Fruit fly (Drosophila melanogaster) whole organism, prepupa: ENCODE data around the gene stwl.

Experiments used
- Blimp-1 ChIP-seq: fragments of 200-800 bp; sonication (Bioruptor generic); optimal IDR thresholded peaks from 3 replicates; lab custom pipeline; 2017; ENCODE audit warnings: missing biosample characterization, missing genetic modification characterization, mild to moderate bottlenecking, moderate library complexity, missing genetic modification reagents
- CG10669 ChIP-seq: fragments of 200-800 bp; sonication (Bioruptor generic); optimal IDR thresholded peaks from 3 replicates; lab custom pipeline; 2018; ENCODE audit warnings: missing biosample characterization, mild to moderate bottlenecking, missing genetic modification characterization, moderate library complexity
- CG11294 ChIP-seq: fragments of 200-800 bp; sonication (Bioruptor generic); IDR thresholded peaks from 2 replicates; pipeline ENCODE4 v1.3.6; 2022; ENCODE audit warnings: missing biosample characterization, missing genetic modification characterization
- CG11762 ChIP-seq: fragments of 200-800 bp; sonication (Bioruptor generic); optimal IDR thresholded peaks from 3 replicates; lab custom pipeline; 2016; ENCODE audit warnings: missing biosample characterization, missing genetic modification characterization; ENCODE audit not compliant: insufficient read depth
- CG11902 ChIP-seq: fragments of 200-800 bp; sonication (Bioruptor generic); optimal IDR thresholded peaks from 3 replicates; lab custom pipeline; 2016; ENCODE audit warnings: missing biosample characterization, missing genetic modification characterization
- CG1621 ChIP-seq: fragments of 200-800 bp; sonication (Bioruptor generic); optimal IDR thresholded peaks from 3 replicates; lab custom pipeline; 2018; ENCODE audit warnings: missing biosample characterization, mild to moderate bottlenecking, missing genetic modification characterization
- CG31627 ChIP-seq: fragments of 200-800 bp; sonication (Bioruptor generic); optimal IDR thresholded peaks from 3 replicates; lab custom pipeline; 2016; ENCODE audit warnings: missing biosample characterization, missing genetic modification characterization
- CG32006 ChIP-seq: fragments of 200-800 bp; sonication (Bioruptor generic); optimal IDR thresholded peaks from 3 replicates; lab custom pipeline; 2017; ENCODE audit warnings: missing biosample characterization, mild to moderate bottlenecking, missing genetic modification characterization
- CG34406 ChIP-seq: fragments of 200-800 bp; sonication (Bioruptor generic); optimal IDR thresholded peaks from 3 replicates; lab custom pipeline; 2016; ENCODE audit warnings: missing biosample characterization, missing genetic modification characterization
- CG3919 ChIP-seq: fragments of 200-800 bp; sonication (Bioruptor generic); optimal IDR thresholded peaks from 3 replicates; lab custom pipeline; 2016; ENCODE audit warnings: missing biosample characterization, missing genetic modification characterization
- CG4318 ChIP-seq: fragments of 200-800 bp; sonication (Bioruptor generic); optimal IDR thresholded peaks from 3 replicates; lab custom pipeline; 2017; ENCODE audit warnings: missing biosample characterization, mild to moderate bottlenecking, missing genetic modification characterization
- CG6163 ChIP-seq: fragments of 200-800 bp; sonication (Bioruptor generic); IDR thresholded peaks from 3 replicates; pipeline ENCODE4 v1.3.6; 2022; ENCODE audit warnings: missing biosample characterization, missing genetic modification characterization
- CG6276 ChIP-seq: fragments of 200-800 bp; sonication (Bioruptor generic); optimal IDR thresholded peaks from 2 replicates; lab custom pipeline; 2017; ENCODE audit warnings: missing biosample characterization, mild to moderate bottlenecking, missing genetic modification characterization
- CG6792 ChIP-seq: fragments of 200-800 bp; sonication (Bioruptor generic); optimal IDR thresholded peaks from 3 replicates; lab custom pipeline; 2016; ENCODE audit warnings: missing biosample characterization, missing genetic modification characterization
- CG6808 ChIP-seq: fragments of 200-800 bp; sonication (Bioruptor generic); optimal IDR thresholded peaks from 3 replicates; lab custom pipeline; 2017; ENCODE audit warnings: missing biosample characterization, missing genetic modification characterization, mild to moderate bottlenecking, moderate library complexity, missing genetic modification reagents
- CG6854 ChIP-seq: fragments of 200-800 bp; sonication (Bioruptor generic); optimal IDR thresholded peaks from 2 replicates; lab custom pipeline; 2017; ENCODE audit warnings: missing biosample characterization, mild to moderate bottlenecking, missing genetic modification characterization
- CG7368 ChIP-seq: fragments of 200-800 bp; sonication (Bioruptor generic); optimal IDR thresholded peaks from 3 replicates; lab custom pipeline; 2016; ENCODE audit warnings: missing biosample characterization, missing genetic modification characterization
- CG8119 ChIP-seq: fragments of 200-800 bp; sonication (Bioruptor generic); IDR thresholded peaks from 3 replicates; pipeline ENCODE4 v1.3.6; 2022; ENCODE audit warnings: missing biosample characterization, missing genetic modification characterization
- CG8319 ChIP-seq: fragments of 200-800 bp; sonication (Bioruptor generic); optimal IDR thresholded peaks from 3 replicates; lab custom pipeline; 2016; ENCODE audit warnings: missing biosample characterization, missing genetic modification characterization
- CG8632 ChIP-seq: fragments of 200-800 bp; sonication (Bioruptor generic); optimal IDR thresholded peaks from 3 replicates; lab custom pipeline; 2016; ENCODE audit warnings: missing biosample characterization, missing genetic modification characterization
- CG9139 ChIP-seq: fragments of 200-800 bp; sonication (Bioruptor generic); optimal IDR thresholded peaks from 3 replicates; lab custom pipeline; 2017; ENCODE audit warnings: missing biosample characterization, mild to moderate bottlenecking, missing genetic modification characterization
- Eip75B ChIP-seq: fragments of 200-800 bp; sonication (Bioruptor generic); optimal IDR thresholded peaks from 3 replicates; lab custom pipeline; 2016; ENCODE audit warnings: missing biosample characterization, missing genetic modification characterization
- Eip78C ChIP-seq: fragments of 200-800 bp; sonication (Bioruptor generic); peaks from one replicate; lab custom pipeline; 2016; ENCODE audit warnings: missing biosample characterization, missing genetic modification characterization
- Eip93F ChIP-seq: fragments of 200-800 bp; sonication (Bioruptor generic); optimal IDR thresholded peaks from 2 replicates; lab custom pipeline; 2016; ENCODE audit warnings: missing biosample characterization, mild to moderate bottlenecking, missing genetic modification characterization
- Ets21C ChIP-seq: fragments of 200-800 bp; sonication (Bioruptor generic); optimal IDR thresholded peaks from 3 replicates; lab custom pipeline; 2016; ENCODE audit warnings: missing biosample characterization, missing genetic modification characterization
- Ets96B ChIP-seq: fragments of 200-800 bp; optimal IDR thresholded peaks from 2 replicates; lab custom pipeline; 2019; ENCODE audit warnings: missing biosample characterization, mild to moderate bottlenecking, missing genetic modification characterization, moderate library complexity
- Hr38 ChIP-seq: sonication (Bioruptor generic); optimal IDR thresholded peaks from 2 replicates; lab custom pipeline; 2016; ENCODE audit warnings: missing biosample characterization, missing genetic modification characterization
- Hr39 ChIP-seq: fragments of 200-800 bp; sonication (Bioruptor generic); optimal IDR thresholded peaks from 2 replicates; lab custom pipeline; 2016; ENCODE audit warnings: missing biosample characterization, missing genetic modification characterization
- Hr4 ChIP-seq: fragments of 200-800 bp; sonication (Bioruptor generic); optimal IDR thresholded peaks from 3 replicates; lab custom pipeline; 2016; ENCODE audit warnings: missing biosample characterization, missing genetic modification characterization
- Met ChIP-seq: fragments of 200-800 bp; sonication (Bioruptor generic); optimal IDR thresholded peaks from 3 replicates; lab custom pipeline; 2016; ENCODE audit warnings: missing biosample characterization, missing genetic modification characterization
- Smox ChIP-seq: fragments of 200-800 bp; sonication (Bioruptor generic); optimal IDR thresholded peaks from 3 replicates; lab custom pipeline; 2016; ENCODE audit warnings: missing biosample characterization, missing genetic modification characterization
- Sox14 ChIP-seq: fragments of 200-800 bp; sonication (Bioruptor generic); optimal IDR thresholded peaks from 3 replicates; lab custom pipeline; 2016; ENCODE audit warnings: missing biosample characterization, missing genetic modification characterization
- Sox15 ChIP-seq: fragments of 200-800 bp; sonication (Bioruptor generic); optimal IDR thresholded peaks from 3 replicates; lab custom pipeline; 2016; ENCODE audit warnings: missing biosample characterization, missing genetic modification characterization
- acj6 ChIP-seq: fragments of 200-800 bp; sonication (Bioruptor generic); optimal IDR thresholded peaks from 3 replicates; lab custom pipeline; 2016; ENCODE audit warnings: missing biosample characterization, missing genetic modification characterization
- cyc ChIP-seq: fragments of 200-800 bp; sonication (Bioruptor generic); optimal IDR thresholded peaks from 3 replicates; lab custom pipeline; 2016; ENCODE audit warnings: missing biosample characterization, missing genetic modification characterization
- dac ChIP-seq: fragments of 200-800 bp; sonication (Bioruptor generic); optimal IDR thresholded peaks from 2 replicates; lab custom pipeline; 2017; ENCODE audit warnings: missing biosample characterization, mild to moderate bottlenecking, missing genetic modification characterization
- dsx ChIP-seq: fragments of 200-800 bp; optimal IDR thresholded peaks from 3 replicates; lab custom pipeline; 2019; ENCODE audit warnings: missing biosample characterization, mild to moderate bottlenecking, missing genetic modification characterization, moderate library complexity; ENCODE audit not compliant: poor library complexity, severe bottlenecking
- eg ChIP-seq: fragments of 200-800 bp; sonication (Bioruptor generic); IDR thresholded peaks from 3 replicates; pipeline ENCODE4 v1.3.6; 2022; ENCODE audit warnings: missing biosample characterization, missing genetic modification characterization
- fd59A ChIP-seq: fragments of 200-800 bp; sonication (Bioruptor generic); optimal IDR thresholded peaks from 2 replicates; lab custom pipeline; 2017; ENCODE audit warnings: missing biosample characterization, mild to moderate bottlenecking, missing genetic modification characterization, missing genetic modification reagents
- fd85E ChIP-seq: fragments of 200-800 bp; sonication (Bioruptor generic); optimal IDR thresholded peaks from 3 replicates; lab custom pipeline; 2016; ENCODE audit warnings: missing biosample characterization, missing genetic modification characterization
- fkh ChIP-seq: fragments of 200-800 bp; sonication (Bioruptor generic); optimal IDR thresholded peaks from 3 replicates; lab custom pipeline; 2017; ENCODE audit warnings: missing biosample characterization, mild to moderate bottlenecking, missing genetic modification characterization, moderate library complexity
- lz ChIP-seq: fragments of 200-800 bp; sonication (Bioruptor generic); optimal IDR thresholded peaks from 3 replicates; lab custom pipeline; 2016; ENCODE audit warnings: missing biosample characterization, missing genetic modification characterization
- pdm3 ChIP-seq: fragments of 200-800 bp; sonication (Bioruptor generic); optimal IDR thresholded peaks from 3 replicates; lab custom pipeline; 2016; ENCODE audit warnings: missing biosample characterization, missing genetic modification characterization
- salr ChIP-seq, 2 experiments: fragments of 200-800 bp; sonication (Bioruptor generic); optimal IDR thresholded peaks; 3 replicates each; lab custom pipeline; 2016 to 2018; ENCODE audit warnings: missing biosample characterization in 2 of 2, missing genetic modification characterization in 2 of 2, mild to moderate bottlenecking in 1 of 2
- svp ChIP-seq: fragments of 200-800 bp; sonication (Bioruptor generic); peaks from one replicate; lab custom pipeline; 2016; ENCODE audit warnings: missing biosample characterization, missing genetic modification characterization
- topi ChIP-seq: fragments of 200-800 bp; sonication (Bioruptor generic); optimal IDR thresholded peaks from 3 replicates; lab custom pipeline; 2016; ENCODE audit warnings: missing biosample characterization, missing genetic modification characterization

stwl gene

dm6 chr3L:14381523-14381922 lies 28.2 kb downstream of the stwl start, which contains the start of gene CG43120 (continued):
- TF ChIP-seq Hr4 (GFP tag; lab: Kevin White, UChicago): no peak
- peak; percentile 1 for TF ChIP-seq Eip75B (GFP tag; lab: Kevin White, UChicago)
- no peak for TF ChIP-seq salr (GFP tag; optimal IDR thresholded peaks at IDR 0.05; lab: Kevin White, UChicago)
- no peak for TF ChIP-seq CG6163 (GFP tag; lab: Robert Waterston, UW)
- no peak for TF ChIP-seq Eip93F
- TF ChIP-seq Met (GFP tag; lab: Kevin White, UChicago): no peak
- TF ChIP-seq acj6 (GFP tag; lab: Kevin White, UChicago): no peak

- TF ChIP-seq dsx (GFP tag; lab: Kevin White, UChicago) (peak; percentile 90), Ets96B (tag; lab: Kevin White, UChicago) (no peak)
These were observed 33.9 kb downstream of the stwl start for dm6 chr3L:14375863-14376262.

- TF ChIP-seq Eip78C (GFP tag; lab: Kevin White, UChicago) (peak; percentile 93), topi (GFP tag; lab: Kevin White, UChicago) (peak; percentile 64), cyc (GFP tag; lab: Kevin White, UChicago) (peak; percentile 34), dsx (GFP tag; lab: Kevin White, UChicago) (peak; percentile 90), Eip75B (GFP tag; lab: Kevin White, UChicago) (peak; percentile 85), dac (no peak), pdm3 (GFP tag; lab: Kevin White, UChicago) (peak; percentile 77), CG31627 (GFP tag; lab: Kevin White, UChicago) (peak; percentile 73), salr (GFP tag; optimal IDR thresholded peaks at IDR 0.05; lab: Kevin White, UChicago) (peak; percentile 68 to 79), CG11902 (GFP tag; lab: Kevin White, UChicago) (peak; percentile 50), Blimp-1 (peak; percentile 40), Hr4 (GFP tag; lab: Kevin White, UChicago) (peak; percentile 48), Sox14 (GFP tag; lab: Kevin White, UChicago) (peak; percentile 84), CG4318 (GFP tag; lab: Kevin White, UChicago) (peak; percentile 6), CG6163 (GFP tag; lab: Robert Waterston, UW) (peak; percentile 91), CG6792 (GFP tag; lab: Kevin White, UChicago) (peak; percentile 69), CG11294 (GFP tag; lab: Robert Waterston, UW) (no peak), svp (GFP tag; lab: Kevin White, UChicago) (peak; percentile 88), Sox15 (GFP tag; lab: Kevin White, UChicago) (peak; percentile 50), CG8119 (GFP tag; lab: Robert Waterston, UW) (peak; percentile 71), CG6808 (peak; percentile 84), CG3919 (GFP tag; lab: Kevin White, UChicago) (peak; percentile 75), CG6276 (GFP tag; lab: Kevin White, UChicago) (peak; percentile 14), Smox (GFP tag; lab: Kevin White, UChicago) (peak; percentile 72), CG11762 (GFP tag; lab: Kevin White, UChicago) (peak; percentile 10), CG34406 (GFP tag; lab: Kevin White, UChicago) (peak; percentile 55), fd85E (GFP tag; lab: Kevin White, UChicago) (no peak), CG10669 (GFP tag; lab: Kevin White, UChicago) (peak; percentile 69), CG8319 (GFP tag; lab: Kevin White, UChicago) (peak; percentile 16), CG6854 (peak; percentile 42), Ets21C (GFP tag; lab: Kevin White, UChicago) (peak; percentile 45), fd59A (GFP tag; lab: Kevin White, UChicago) (peak; percentile 88), CG9139 (peak; percentile 80), CG7368 (GFP tag; lab: Kevin White, UChicago) (peak; percentile 51), CG1621 (tag; lab: Kevin White, UChicago) (peak; percentile 86), CG32006 (GFP tag; lab: Kevin White, UChicago) (peak; percentile 65), lz (peak; percentile 65), Hr38 (GFP tag; lab: Kevin White, UChicago) (no peak), Hr39 (GFP tag; lab: Kevin White, UChicago) (peak; percentile 70), eg (GFP tag; lab: Robert Waterston, UW) (peak; percentile 20; the same call in 1 of the 3 replicates), Eip93F (no peak), fkh (no peak), Met (GFP tag; lab: Kevin White, UChicago) (peak; percentile 68), CG8632 (GFP tag; lab: Kevin White, UChicago) (peak; percentile 62), Ets96B (tag; lab: Kevin White, UChicago) (peak; percentile 89)
These were observed 35.2 kb downstream of the stwl start for dm6 chr3L:14374499-14374898.
